Worm (Caenorhabditis elegans) whole organism, young adult: ENCODE measurements around the gene nhr-183.

ENCODE experiments used
- F52B5.7 ChIP-seq: sonication (generic microtip); optimal IDR thresholded peaks from 2 replicates; lab custom pipeline; 2016; ENCODE audit warnings: mild to moderate bottlenecking, missing genetic modification characterization, missing compliant biosample characterization
- F55B11.4 ChIP-seq: sonication (generic microtip); optimal IDR thresholded peaks from 2 replicates; lab custom pipeline; 2016; ENCODE audit warnings: missing compliant biosample characterization, missing genetic modification characterization, borderline replicate concordance; ENCODE audit not compliant: insufficient read depth
- ceh-91 ChIP-seq: fragments of 200-800 bp; sonication (Bioruptor generic); IDR thresholded peaks from 2 replicates; pipeline ENCODE4 v1.3.6; 2022; ENCODE audit warnings: missing genetic modification reagents, missing genetic modification characterization, missing compliant biosample characterization
- dox-1 ChIP-seq: fragments of 200-800 bp; sonication (Bioruptor generic); IDR thresholded peaks from 2 replicates; pipeline ENCODE4 v1.3.6; 2022; ENCODE audit warnings: missing genetic modification reagents, missing genetic modification characterization, missing compliant biosample characterization
- efl-1 ChIP-seq: fragments of 150-350 bp; optimal IDR thresholded peaks from 2 replicates; lab custom pipeline; 2014; ENCODE audit warnings: missing biosample characterization, missing genetic modification reagents, missing genetic modification characterization
- lin-26 ChIP-seq: fragments of 200-800 bp; sonication (Bioruptor generic); IDR thresholded peaks from 2 replicates; pipeline ENCODE4 v1.3.6; 2022; ENCODE audit warnings: missing genetic modification reagents, missing genetic modification characterization, missing compliant biosample characterization
- lsy-27 ChIP-seq: sonication (generic microtip); optimal IDR thresholded peaks from 2 replicates; lab custom pipeline; 2017; ENCODE audit warnings: missing genetic modification characterization, mild to moderate bottlenecking, missing compliant biosample characterization, antibody characterized with exemption, missing genotype, borderline replicate concordance; ENCODE audit not compliant: insufficient read depth
- nfya-1 ChIP-seq: sonication (generic microtip); optimal IDR thresholded peaks from 2 replicates; lab custom pipeline; 2017; ENCODE audit warnings: antibody characterized with exemption, missing compliant biosample characterization, missing genetic modification characterization, borderline replicate concordance; ENCODE audit not compliant: insufficient read depth
- nhr-120 ChIP-seq: fragments of 200-800 bp; sonication (Bioruptor generic); IDR thresholded peaks from 2 replicates; pipeline ENCODE4 v1.3.6; 2022; ENCODE audit warnings: missing genetic modification characterization, missing compliant biosample characterization
- nhr-179 ChIP-seq: sonication (generic microtip); optimal IDR thresholded peaks from 2 replicates; lab custom pipeline; 2016; ENCODE audit warnings: mild to moderate bottlenecking, missing genetic modification characterization, missing compliant biosample characterization
- ztf-6 ChIP-seq: fragments of 200-800 bp; sonication (Bioruptor generic); IDR thresholded peaks from 2 replicates; pipeline ENCODE4 v1.3.6; 2022; ENCODE audit warnings: missing genetic modification reagents, missing genetic modification characterization, missing compliant biosample characterization

DNA sequence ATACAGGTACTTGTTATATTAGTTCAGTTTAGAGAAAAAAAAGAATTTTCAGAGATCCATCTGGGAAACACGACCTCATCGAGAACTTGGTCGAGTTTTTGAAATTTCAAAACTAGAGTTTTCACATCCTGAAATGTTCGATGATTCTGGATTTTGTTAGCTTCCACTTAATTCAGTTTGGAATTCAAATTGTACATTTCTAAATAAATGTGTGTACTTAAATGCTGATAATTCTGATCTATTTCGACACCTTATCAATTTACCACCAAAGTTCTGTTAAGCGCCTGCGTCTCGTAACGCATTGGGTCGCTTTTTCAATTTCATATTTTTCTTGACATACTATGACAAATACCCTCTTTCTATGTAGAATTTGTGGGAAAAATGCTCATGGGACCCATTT is 30.1 kb upstream of the nhr-183 start, which contains the start of gene nhr-226:
- TF ChIP-seq nfya-1 (tag; lab: Kevin White, UChicago) (no peak), F55B11.4 (no peak), ztf-6 (GFP tag; lab: Robert Waterston, UW) (no peak), ceh-91 (GFP tag; lab: Robert Waterston, UW) (no peak), lsy-27 (tag; lab: Kevin White, UChicago) (no peak), dox-1 (GFP tag; lab: Robert Waterston, UW) (no peak), nhr-179 (no peak), F52B5.7 (no peak), nhr-120 (no peak), lin-26 (no peak), efl-1 (no peak)
